Worm (Caenorhabditis elegans) whole organism, mixed stage, embryonic: ENCODE results near the gene madf-3.
A peak's percentile ranks its signal among the peaks of the same experiment; 100 is the strongest.

Source experiments
- M03D4.4 ChIP-seq: sonication (generic microtip); optimal IDR thresholded peaks from 2 replicates; lab custom pipeline; 2017; ENCODE audit warnings: mild to moderate bottlenecking, missing genetic modification characterization, missing compliant biosample characterization
- ceh-39 ChIP-seq: fragments of 150-350 bp; optimal IDR thresholded peaks from 2 replicates; lab custom pipeline; 2014; ENCODE audit warnings: missing biosample characterization, missing genetic modification characterization
- ceh-43 ChIP-seq: fragments of 200-800 bp; sonication (Bioruptor generic); optimal IDR thresholded peaks from 2 replicates; lab custom pipeline; 2018; ENCODE audit warnings: mild to moderate bottlenecking, missing genetic modification characterization, moderate library complexity, missing compliant biosample characterization
- ceh-83 ChIP-seq: fragments of 200-800 bp; sonication (Bioruptor generic); optimal IDR thresholded peaks from 2 replicates; lab custom pipeline; 2018; ENCODE audit warnings: mild to moderate bottlenecking, missing genetic modification characterization, missing compliant biosample characterization
- ces-1 ChIP-seq: fragments of 150-350 bp; optimal IDR thresholded peaks from 2 replicates; lab custom pipeline; 2014; ENCODE audit warnings: missing biosample characterization, missing genetic modification reagents, missing genetic modification characterization
- drap-1 ChIP-seq: fragments of 200-800 bp; sonication (Bioruptor generic); optimal IDR thresholded peaks from 3 replicates; lab custom pipeline; 2018; ENCODE audit warnings: mild to moderate bottlenecking, missing genetic modification characterization, missing compliant biosample characterization
- elt-1 ChIP-seq: sonication (generic microtip); optimal IDR thresholded peaks from 2 replicates; lab custom pipeline; 2017; ENCODE audit warnings: missing genetic modification characterization, mild to moderate bottlenecking, missing compliant biosample characterization, antibody characterized with exemption, moderate library complexity, borderline replicate concordance; ENCODE audit not compliant: insufficient read depth
- elt-3 ChIP-seq: fragments of 150-350 bp; optimal IDR thresholded peaks from 2 replicates; lab custom pipeline; 2014; ENCODE audit warnings: missing biosample characterization, missing genetic modification characterization
- flh-1 ChIP-seq: fragments of 200-800 bp; sonication (Bioruptor generic); optimal IDR thresholded peaks from 2 replicates; lab custom pipeline; 2018; ENCODE audit warnings: mild to moderate bottlenecking, missing genetic modification characterization, moderate library complexity, missing compliant biosample characterization
- ham-2 ChIP-seq: fragments of 200-800 bp; sonication (Bioruptor generic); optimal IDR thresholded peaks from 2 replicates; lab custom pipeline; 2018; ENCODE audit warnings: mild to moderate bottlenecking, missing genetic modification characterization, missing compliant biosample characterization
- hlh-1 ChIP-seq: fragments of 150-350 bp; optimal IDR thresholded peaks from 2 replicates; lab custom pipeline; 2014; ENCODE audit warnings: missing biosample characterization, missing genetic modification reagents, missing genetic modification characterization
- lin-13 ChIP-seq: fragments of 150-350 bp; optimal IDR thresholded peaks from 2 replicates; lab custom pipeline; 2014; ENCODE audit warnings: missing biosample characterization, missing genetic modification characterization
- lin-32 ChIP-seq: fragments of 200-800 bp; sonication (Bioruptor generic); optimal IDR thresholded peaks from 2 replicates; lab custom pipeline; 2018; ENCODE audit warnings: mild to moderate bottlenecking, missing genetic modification characterization, missing compliant biosample characterization
- mab-5 ChIP-seq: fragments of 150-350 bp; optimal IDR thresholded peaks from 2 replicates; lab custom pipeline; 2014; ENCODE audit warnings: missing biosample characterization, missing genetic modification characterization
- mep-1 ChIP-seq: fragments of 150-350 bp; optimal IDR thresholded peaks from 2 replicates; lab custom pipeline; 2017; ENCODE audit warnings: missing biosample characterization, missing genetic modification reagents, missing genetic modification characterization, inconsistent platforms
- mls-2 ChIP-seq: sonication (generic microtip); optimal IDR thresholded peaks from 2 replicates; lab custom pipeline; 2016; ENCODE audit warnings: mild to moderate bottlenecking, missing genetic modification characterization, moderate library complexity, missing compliant biosample characterization
- nhr-2 ChIP-seq: fragments of 150-350 bp; optimal IDR thresholded peaks from 2 replicates; lab custom pipeline; 2014; ENCODE audit warnings: missing biosample characterization, missing genetic modification characterization
- nhr-237 ChIP-seq: fragments of 150-350 bp; optimal IDR thresholded peaks from 2 replicates; lab custom pipeline; 2014; ENCODE audit warnings: missing biosample characterization, missing genetic modification characterization
- nhr-28 ChIP-seq: fragments of 150-350 bp; optimal IDR thresholded peaks from 2 replicates; lab custom pipeline; 2014; ENCODE audit warnings: missing biosample characterization, missing genetic modification characterization
- nhr-76 ChIP-seq: sonication (generic microtip); optimal IDR thresholded peaks from 2 replicates; lab custom pipeline; 2017; ENCODE audit warnings: missing biosample characterization, missing genetic modification characterization
- pha-4 ChIP-seq: fragments of 150-350 bp; optimal IDR thresholded peaks from 2 replicates; lab custom pipeline; 2018; ENCODE audit warnings: missing biosample characterization, missing genetic modification reagents, missing genetic modification characterization
- sem-2 ChIP-seq: fragments of 200-800 bp; sonication (Bioruptor generic); optimal IDR thresholded peaks from 2 replicates; lab custom pipeline; 2018; ENCODE audit warnings: mild to moderate bottlenecking, missing genetic modification characterization, missing compliant biosample characterization
- snpc-4 ChIP-seq: fragments of 150-350 bp; optimal IDR thresholded peaks from 2 replicates; lab custom pipeline; 2014; ENCODE audit warnings: missing biosample characterization, missing genetic modification characterization
- sptf-1 ChIP-seq: sonication (generic microtip); optimal IDR thresholded peaks from 2 replicates; lab custom pipeline; 2017; ENCODE audit warnings: mild to moderate bottlenecking, missing genetic modification characterization, moderate library complexity, missing compliant biosample characterization
- tbx-8 ChIP-seq: fragments of 200-800 bp; sonication (Bioruptor generic); optimal IDR thresholded peaks from 2 replicates; lab custom pipeline; 2018; ENCODE audit warnings: mild to moderate bottlenecking, missing genetic modification characterization, moderate library complexity, missing compliant biosample characterization
- unc-120 ChIP-seq: sonication (generic microtip); optimal IDR thresholded peaks from 2 replicates; lab custom pipeline; 2017; ENCODE audit warnings: missing genetic modification characterization, missing compliant biosample characterization; ENCODE audit not compliant: poor library complexity, severe bottlenecking
- unc-39 ChIP-seq: fragments of 150-350 bp; optimal IDR thresholded peaks from 2 replicates; lab custom pipeline; 2014; ENCODE audit warnings: missing biosample characterization, missing genetic modification characterization
- unc-62 ChIP-seq: fragments of 150-350 bp; optimal IDR thresholded peaks from 2 replicates; lab custom pipeline; 2014; ENCODE audit warnings: missing biosample characterization, missing genetic modification reagents, missing genetic modification characterization
- zip-8 ChIP-seq: fragments of 150-350 bp; optimal IDR thresholded peaks from 2 replicates; lab custom pipeline; 2014; ENCODE audit warnings: missing biosample characterization, missing genetic modification characterization
- ztf-11 ChIP-seq: fragments of 150-350 bp; optimal IDR thresholded peaks from 2 replicates; lab custom pipeline; 2014; ENCODE audit warnings: missing biosample characterization, missing genetic modification characterization

madf-3 gene

DNA sequence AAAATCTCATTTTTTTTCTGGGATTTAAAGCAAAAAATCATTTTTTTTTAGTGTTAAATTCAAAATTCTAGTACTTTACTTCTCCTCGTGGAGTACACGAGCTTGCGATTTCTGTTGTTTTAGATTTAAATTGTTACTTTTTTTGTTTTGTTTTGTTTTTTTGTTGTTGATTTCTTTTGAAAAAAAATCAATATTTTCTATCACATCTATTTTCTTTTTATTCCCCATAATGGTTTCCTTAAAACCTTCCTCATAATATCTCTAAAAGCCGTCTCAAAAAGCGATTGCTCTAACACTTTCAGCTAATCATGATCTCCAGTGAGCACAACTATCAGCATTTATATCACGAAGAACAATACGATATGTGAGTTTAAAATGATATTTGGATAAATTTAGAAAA lies at the start of gene madf-3:
TSS of gene madf-3 (plus strand) at position 301 of the 400 bp plus-strand sequence.
- no peak for TF ChIP-seq M03D4.4
- TF ChIP-seq, all 35 proteins: peak for 0

ce11 chrII:4286921-4287320 lies 47.6 kb upstream of the madf-3 start:
- TF ChIP-seq unc-120 (tag; lab: Kevin White, UChicago) = no peak

DNA sequence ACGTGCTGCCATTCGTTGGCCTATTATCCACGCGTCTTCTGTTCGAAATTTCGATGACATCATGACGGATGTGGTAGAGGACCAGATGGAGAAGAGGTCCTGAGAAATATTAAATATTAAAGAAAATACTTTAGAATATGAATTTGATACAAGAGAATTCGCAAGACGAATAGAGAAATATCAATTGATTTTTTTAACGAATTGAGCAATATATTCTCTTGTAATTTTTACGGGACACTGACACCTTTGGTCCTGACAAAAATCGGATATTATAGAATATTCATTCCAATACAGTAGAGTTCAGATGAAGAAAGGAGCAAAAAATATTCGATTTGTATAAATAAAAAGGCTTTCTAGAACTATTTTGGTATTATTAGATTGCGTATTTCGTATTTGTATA lies 46.4 kb upstream of the madf-3 start, which contains the start of gene C01F1.6:
TSS of gene C01F1.6 (minus strand) at position 101 of the 400 bp plus-strand sequence.
- no peak for TF ChIP-seq nhr-237 (tag; lab: Kevin White, UChicago)
- TF ChIP-seq unc-39 (tag; lab: Kevin White, UChicago) = no peak
- TF ChIP-seq tbx-8 = no peak
- TF ChIP-seq ztf-11 (tag; lab: Kevin White, UChicago) = no peak
- no peak for TF ChIP-seq sptf-1 (tag; lab: Kevin White, UChicago)
- TF ChIP-seq ceh-83 (GFP tag; lab: Kevin White, UChicago) = no peak
- no peak for TF ChIP-seq ceh-43 (GFP tag; lab: Kevin White, UChicago)
- TF ChIP-seq mab-5 = no peak
- no peak for TF ChIP-seq unc-62 (GFP tag; lab: Kevin White, UChicago)
- TF ChIP-seq nhr-28 = no peak
- TF ChIP-seq nhr-76 (tag; lab: Kevin White, UChicago) = no peak
- no peak for TF ChIP-seq flh-1
- TF ChIP-seq, all 35 proteins: peak for 0

DNA sequence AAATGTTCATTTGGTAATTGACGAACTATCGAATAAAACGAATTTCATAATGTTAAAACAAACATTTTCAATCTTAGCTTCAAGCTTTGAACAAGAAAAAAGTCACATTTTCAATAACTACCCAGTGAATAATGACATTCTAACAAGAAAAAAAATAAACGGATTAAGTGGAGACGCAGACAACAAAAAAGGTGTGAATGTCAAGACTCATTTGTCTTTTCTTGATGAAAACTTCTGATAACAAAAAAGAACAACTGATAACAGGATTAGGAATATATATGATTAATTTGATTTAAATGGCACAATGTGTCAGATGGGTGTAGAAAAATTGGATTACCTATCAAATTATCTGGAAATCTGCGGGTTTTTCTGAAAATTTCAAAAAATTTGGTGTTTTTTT lies 46.0 kb upstream of the madf-3 start:
- TF ChIP-seq elt-1 (peak; percentile 27), unc-62 (GFP tag; lab: Kevin White, UChicago) (no peak), unc-120 (tag; lab: Kevin White, UChicago) (no peak), ces-1 (GFP tag; lab: Kevin White, UChicago) (peak; percentile 18), pha-4 (tag; lab: Kevin White, UChicago) (no peak), hlh-1 (tag; lab: Kevin White, UChicago) (no peak), sem-2 (GFP tag; lab: Kevin White, UChicago) (no peak), M03D4.4 (no peak), unc-39 (tag; lab: Kevin White, UChicago) (no peak), ceh-83 (GFP tag; lab: Kevin White, UChicago) (no peak)

DNA sequence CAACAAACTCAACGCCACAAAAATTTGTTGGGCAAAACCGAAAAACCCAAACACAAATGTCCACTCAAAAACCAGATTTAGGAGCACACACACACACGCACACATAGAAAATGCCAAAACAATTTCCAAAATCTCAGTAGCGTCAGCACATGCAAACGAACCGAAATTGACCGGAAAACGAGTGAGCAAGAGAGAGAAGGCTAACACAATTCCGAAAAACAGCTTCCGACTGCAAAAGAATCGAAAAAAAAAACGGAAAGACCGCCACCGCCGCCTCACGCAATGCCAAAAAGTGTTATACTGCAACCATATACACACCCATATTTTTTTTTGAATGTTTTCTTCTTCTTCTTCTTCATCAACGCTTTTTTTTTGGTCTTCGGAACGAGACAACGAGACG lies 42.7 kb upstream of the madf-3 start:
- no peak for TF ChIP-seq ceh-39 (tag; lab: Kevin White, UChicago)
- peak; percentile 19 for TF ChIP-seq ces-1 (GFP tag; lab: Kevin White, UChicago)

DNA sequence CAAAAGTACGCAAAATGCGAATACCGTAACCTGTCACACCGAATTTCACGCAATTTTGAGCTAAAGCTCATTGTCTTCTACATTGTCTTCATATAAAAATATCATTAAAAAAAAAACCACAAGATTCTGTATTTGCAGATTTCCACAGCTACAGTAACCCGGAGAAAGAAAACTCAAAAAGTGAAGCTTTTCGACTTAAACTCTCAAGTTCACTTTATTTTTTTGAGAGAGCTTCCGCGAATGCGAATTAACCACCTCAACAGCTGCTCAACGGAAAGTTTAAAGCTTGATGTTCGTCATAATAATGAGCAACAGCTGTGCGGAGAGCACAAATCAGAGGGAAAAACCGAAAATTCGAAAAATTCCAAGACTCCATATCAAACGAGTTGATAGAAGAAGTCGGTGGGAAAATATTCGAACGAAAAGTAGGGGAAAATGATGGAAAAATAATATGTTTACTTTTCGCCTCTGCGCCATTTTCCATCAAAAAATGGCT lies 41.5 kb upstream of the madf-3 start:
- peak; percentile 43 for TF ChIP-seq unc-62 (GFP tag; lab: Kevin White, UChicago)
- TF ChIP-seq elt-3 (tag; lab: Kevin White, UChicago) = no peak
- peak; percentile 98 for TF ChIP-seq hlh-1 (tag; lab: Kevin White, UChicago)
- no peak for TF ChIP-seq elt-1

DNA sequence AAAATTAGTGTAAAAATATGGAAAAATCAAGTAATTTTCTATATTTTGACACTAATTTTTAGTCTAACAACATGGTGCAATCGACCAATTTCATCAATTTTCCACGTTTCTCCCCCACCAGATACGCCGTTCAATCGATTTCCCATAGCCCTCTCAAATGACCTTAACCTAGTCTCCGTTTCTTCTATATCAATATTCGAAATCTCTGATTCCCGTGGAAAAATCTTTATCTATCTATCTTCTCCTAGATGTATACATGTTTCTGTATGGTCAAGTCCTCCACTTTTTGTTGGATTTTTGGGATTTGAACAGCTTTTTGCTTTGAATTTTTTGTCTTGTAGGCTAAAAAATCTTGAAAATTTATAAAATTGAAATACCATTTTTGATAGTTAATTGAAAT lies 40.4 kb upstream of the madf-3 start:
- TF ChIP-seq elt-1 (peak; percentile 90), drap-1 (GFP tag; lab: Kevin White, UChicago) (no peak), hlh-1 (tag; lab: Kevin White, UChicago) (no peak)

DNA sequence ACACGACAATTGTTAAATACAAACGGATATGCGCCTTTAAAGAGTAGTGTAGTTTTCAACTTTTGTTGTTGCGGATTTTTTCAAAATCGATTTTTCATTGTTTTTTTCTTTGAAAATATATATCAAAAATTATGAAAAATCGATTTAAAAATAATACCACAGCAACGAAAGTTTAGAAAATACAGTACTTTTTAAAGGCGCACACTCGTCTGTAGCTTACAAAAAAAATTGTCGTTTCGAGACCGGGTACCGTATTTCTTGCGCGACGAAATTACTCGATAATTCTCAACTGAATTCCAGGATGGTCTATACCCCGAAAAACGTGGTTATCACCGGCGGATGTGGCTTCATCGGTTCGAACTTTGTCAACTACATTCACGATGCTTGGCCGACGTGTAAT lies 39.7 kb upstream of the madf-3 start, which contains the start of gene rml-4:
TSS of gene rml-4 (plus strand) at position 301 of the 400 bp plus-strand sequence.
- TF ChIP-seq snpc-4 (tag; lab: Kevin White, UChicago) = no peak
- no peak for TF ChIP-seq mls-2

ce11 chrII:4297259-4297658 lies 37.3 kb upstream of the madf-3 start:
- no peak for TF ChIP-seq lin-13
- TF ChIP-seq elt-1 = no peak
- TF ChIP-seq lin-32 (GFP tag; lab: Kevin White, UChicago) = no peak
- no peak for TF ChIP-seq hlh-1 (tag; lab: Kevin White, UChicago)
- TF ChIP-seq nhr-237 (tag; lab: Kevin White, UChicago) = no peak
- no peak for TF ChIP-seq ceh-43 (GFP tag; lab: Kevin White, UChicago)
- no peak for TF ChIP-seq unc-39 (tag; lab: Kevin White, UChicago)
- no peak for TF ChIP-seq nhr-2 (tag; lab: Kevin White, UChicago)
- no peak for TF ChIP-seq sptf-1 (tag; lab: Kevin White, UChicago)
- TF ChIP-seq ztf-11 (tag; lab: Kevin White, UChicago) = no peak
- no peak for TF ChIP-seq mls-2
- TF ChIP-seq ceh-83 (GFP tag; lab: Kevin White, UChicago) = no peak
- TF ChIP-seq zip-8 = no peak
- no peak for TF ChIP-seq flh-1
- TF ChIP-seq unc-62 (GFP tag; lab: Kevin White, UChicago) = no peak
- no peak for TF ChIP-seq mep-1 (tag; lab: Kevin White, UChicago)
- no peak for TF ChIP-seq tbx-8
- no peak for TF ChIP-seq ham-2 (GFP tag; lab: Kevin White, UChicago)
- no peak for TF ChIP-seq mab-5
- TF ChIP-seq, all 35 proteins: peak for 0
